Fruit fly (Drosophila melanogaster) whole organism, embryonic: Measurements from ENCODE around the gene CG14229.

Source experiments
- Abd-B ChIP-seq: fragments of 200-800 bp; sonication (Bioruptor generic); optimal IDR thresholded peaks from 2 replicates; lab custom pipeline; 2018; ENCODE audit warnings: missing biosample characterization, mild to moderate bottlenecking, missing genetic modification characterization, moderate library complexity
- Atf3 ChIP-seq: fragments of 200-800 bp; sonication (Bioruptor generic); optimal IDR thresholded peaks from 3 replicates; lab custom pipeline; 2016; ENCODE audit warnings: missing biosample characterization, missing genetic modification characterization
- Awh ChIP-seq: fragments of 200-800 bp; sonication (Bioruptor generic); IDR thresholded peaks from 2 replicates; pipeline ENCODE4, ENCODE4 v1.3.6; 2022; ENCODE audit warnings: missing biosample characterization, missing genetic modification characterization
- B-H1 ChIP-seq: fragments of 200-800 bp; sonication (Bioruptor generic); IDR thresholded peaks from 3 replicates; pipeline ENCODE4 v1.3.6; 2022; ENCODE audit warnings: missing biosample characterization, missing genetic modification characterization
- CG1024 ChIP-seq: fragments of 200-800 bp; sonication (Bioruptor generic); IDR thresholded peaks from 2 replicates; pipeline ENCODE4 v1.3.6; 2022; ENCODE audit warnings: missing biosample characterization, missing genetic modification characterization
- CG11093 ChIP-seq: fragments of 200-800 bp; sonication (Bioruptor generic); IDR thresholded peaks from 3 replicates; pipeline ENCODE4 v1.3.6; 2022; ENCODE audit warnings: missing biosample characterization, missing genetic modification characterization
- CG12104 ChIP-seq: fragments of 200-800 bp; sonication (Bioruptor generic); optimal IDR thresholded peaks from 3 replicates; lab custom pipeline; 2016; ENCODE audit warnings: missing biosample characterization, missing genetic modification characterization
- CG13424 ChIP-seq: fragments of 200-800 bp; sonication (Bioruptor generic); optimal IDR thresholded peaks from 2 replicates; lab custom pipeline; 2019; ENCODE audit warnings: missing biosample characterization, mild to moderate bottlenecking, missing genetic modification characterization, moderate library complexity
- CG14014 ChIP-seq: fragments of 200-800 bp; sonication (Bioruptor generic); IDR thresholded peaks from 2 replicates; pipeline ENCODE4 v1.3.6; 2022; ENCODE audit warnings: missing biosample characterization, missing genetic modification characterization
- CG1647 ChIP-seq: fragments of 200-800 bp; sonication (Bioruptor generic); optimal IDR thresholded peaks from 3 replicates; lab custom pipeline; 2016; ENCODE audit warnings: missing biosample characterization, missing genetic modification characterization
- CG17385 ChIP-seq: fragments of 200-800 bp; sonication (Bioruptor generic); optimal IDR thresholded peaks from 3 replicates; lab custom pipeline; 2018; ENCODE audit warnings: missing biosample characterization, mild to moderate bottlenecking, missing genetic modification characterization
- CG2678 ChIP-seq: fragments of 200-800 bp; sonication (Bioruptor generic); optimal IDR thresholded peaks from 3 replicates; lab custom pipeline; 2019; ENCODE audit warnings: missing biosample characterization, mild to moderate bottlenecking, missing genetic modification characterization, moderate library complexity
- CG6272 ChIP-seq: fragments of 200-800 bp; sonication (Bioruptor generic); IDR thresholded peaks from 2 replicates; pipeline ENCODE4 v1.3.6; 2022; ENCODE audit warnings: missing biosample characterization, missing genetic modification characterization
- CG9215 ChIP-seq: fragments of 200-800 bp; sonication (Bioruptor generic); IDR thresholded peaks from 2 replicates; pipeline ENCODE4 v1.3.6; 2022; ENCODE audit warnings: missing biosample characterization, missing genetic modification characterization
- CG9797 ChIP-seq: fragments of 200-800 bp; sonication (Bioruptor generic); optimal IDR thresholded peaks from 3 replicates; lab custom pipeline; 2018; ENCODE audit warnings: missing biosample characterization, mild to moderate bottlenecking, missing genetic modification characterization
- Chrac-16 ChIP-seq: fragments of 200-800 bp; sonication (Bioruptor generic); optimal IDR thresholded peaks from 3 replicates; lab custom pipeline; 2016; ENCODE audit warnings: missing biosample characterization, missing genetic modification characterization
- Dip2 ChIP-seq: fragments of 200-800 bp; sonication (Bioruptor generic); IDR thresholded peaks from 2 replicates; pipeline ENCODE4 v1.3.6; 2022; ENCODE audit warnings: missing biosample characterization, missing genetic modification characterization
- Dll ChIP-seq: fragments of 200-800 bp; sonication (Bioruptor generic); IDR thresholded peaks from 4 replicates; pipeline ENCODE4 v1.3.6; 2022; ENCODE audit warnings: missing biosample characterization, missing genetic modification characterization; ENCODE audit not compliant: partially characterized antibody
- Elba2 ChIP-seq: fragments of 200-800 bp; sonication (Bioruptor generic); optimal IDR thresholded peaks from 3 replicates; lab custom pipeline; 2016; ENCODE audit warnings: missing biosample characterization, missing genetic modification characterization
- Ets65A ChIP-seq: fragments of 200-800 bp; sonication (Bioruptor generic); peaks from one replicate; lab custom pipeline; 2016; ENCODE audit warnings: missing biosample characterization, missing genetic modification characterization
- Gsc ChIP-seq: fragments of 200-800 bp; sonication (Bioruptor generic); IDR thresholded peaks from 2 replicates; pipeline ENCODE4 v1.3.6; 2022; ENCODE audit warnings: missing biosample characterization, missing genetic modification characterization
- HLH4C ChIP-seq: fragments of 200-800 bp; sonication (Bioruptor generic); IDR thresholded peaks from 3 replicates; pipeline ENCODE4 v1.3.6; 2022; ENCODE audit warnings: missing biosample characterization, missing genetic modification characterization; ENCODE audit not compliant: partially characterized antibody
- HLH54F ChIP-seq: fragments of 200-800 bp; sonication (Bioruptor generic); optimal IDR thresholded peaks from 3 replicates; lab custom pipeline; 2016; ENCODE audit warnings: missing biosample characterization, missing genetic modification characterization
- Hr39 ChIP-seq: fragments of >200 bp; optimal IDR thresholded peaks from 2 replicates; lab custom pipeline; 2017
- Lim3 ChIP-seq: fragments of 200-800 bp; sonication (Bioruptor generic); IDR thresholded peaks from 2 replicates; pipeline ENCODE4 v1.3.6; 2022; ENCODE audit warnings: missing biosample characterization, missing genetic modification characterization
- Nf-YC ChIP-seq: fragments of 200-800 bp; optimal IDR thresholded peaks from 3 replicates; lab custom pipeline; 2019; ENCODE audit warnings: missing biosample characterization, mild to moderate bottlenecking, missing genetic modification characterization, moderate library complexity
- Oaz ChIP-seq: fragments of 200-800 bp; sonication (Bioruptor generic); IDR thresholded peaks from 2 replicates; pipeline ENCODE4 v1.3.6; 2022; ENCODE audit warnings: missing biosample characterization, missing genetic modification characterization
- Sry-β ChIP-seq: fragments of 200-800 bp; sonication (Bioruptor generic); optimal IDR thresholded peaks from 2 replicates; lab custom pipeline; 2018; ENCODE audit warnings: missing biosample characterization, mild to moderate bottlenecking, missing genetic modification characterization, moderate library complexity
- abd-A ChIP-seq: fragments of 200-800 bp; sonication (Bioruptor generic); optimal IDR thresholded peaks from 3 replicates; lab custom pipeline; 2019; ENCODE audit warnings: missing biosample characterization, mild to moderate bottlenecking, missing genetic modification characterization, moderate library complexity
- ac ChIP-seq: fragments of 200-800 bp; sonication (Bioruptor generic); optimal IDR thresholded peaks from 3 replicates; lab custom pipeline; 2017; ENCODE audit warnings: missing biosample characterization, mild to moderate bottlenecking, missing genetic modification characterization
- ato ChIP-seq: fragments of 200-800 bp; sonication (Bioruptor generic); IDR thresholded peaks from 2 replicates; pipeline ENCODE4 v1.3.6; 2022; ENCODE audit warnings: missing biosample characterization, missing genetic modification characterization; ENCODE audit not compliant: partially characterized antibody
- cad ChIP-seq: fragments of >200 bp; optimal IDR thresholded peaks from 2 replicates; lab custom pipeline; 2017; ENCODE audit warnings: missing biosample characterization, missing genetic modification characterization
- chn ChIP-seq: fragments of 200-800 bp; sonication (Bioruptor generic); optimal IDR thresholded peaks from 2 replicates; lab custom pipeline; 2016; ENCODE audit warnings: missing biosample characterization, missing genetic modification characterization
- dmrt11E ChIP-seq: fragments of 200-800 bp; sonication (Bioruptor generic); optimal IDR thresholded peaks from 3 replicates; lab custom pipeline; 2018; ENCODE audit warnings: missing biosample characterization, mild to moderate bottlenecking, missing genetic modification characterization, moderate library complexity
- dmrt99B ChIP-seq: fragments of 200-800 bp; sonication (Bioruptor generic); optimal IDR thresholded peaks from 2 replicates; lab custom pipeline; 2018; ENCODE audit warnings: missing biosample characterization, mild to moderate bottlenecking, missing genetic modification characterization, moderate library complexity
- dpn ChIP-seq, 2 experiments: fragments of 200-800 bp; sonication (Bioruptor generic); optimal IDR thresholded peaks; 3 replicates each; lab custom pipeline; 2016; ENCODE audit warnings: missing biosample characterization in 2 of 2, missing genetic modification characterization in 2 of 2
- esg ChIP-seq: fragments of 200-800 bp; sonication (Bioruptor generic); conservative IDR thresholded peaks from 2 replicates; pipeline ENCODE4 v1.3.6; 2022; ENCODE audit warnings: missing biosample characterization, missing genetic modification characterization
- exex ChIP-seq: fragments of 200-800 bp; sonication (Bioruptor generic); optimal IDR thresholded peaks from 4 replicates; lab custom pipeline; 2018; ENCODE audit warnings: missing biosample characterization, mild to moderate bottlenecking, missing genetic modification characterization, moderate library complexity
- gro ChIP-seq: fragments of 200-800 bp; sonication (Bioruptor generic); optimal IDR thresholded peaks from 2 replicates; lab custom pipeline; 2016; ENCODE audit warnings: missing biosample characterization, missing genetic modification characterization
- gsb ChIP-seq: fragments of 200-800 bp; sonication (Bioruptor generic); IDR thresholded peaks from 2 replicates; pipeline ENCODE4 v1.3.6; 2022; ENCODE audit warnings: missing biosample characterization, missing genetic modification characterization
- lbe ChIP-seq: fragments of 200-800 bp; sonication (Bioruptor generic); optimal IDR thresholded peaks from 2 replicates; lab custom pipeline; 2016; ENCODE audit warnings: missing biosample characterization, mild to moderate bottlenecking, missing genetic modification characterization
- lmd ChIP-seq: fragments of 200-800 bp; sonication (Bioruptor generic); IDR thresholded peaks from 2 replicates; pipeline ENCODE4 v1.3.6; 2022; ENCODE audit warnings: missing biosample characterization, missing genetic modification characterization
- mam ChIP-seq: fragments of 200-800 bp; sonication (Bioruptor generic); optimal IDR thresholded peaks from 3 replicates; lab custom pipeline; 2016; ENCODE audit warnings: missing biosample characterization, missing genetic modification characterization
- nau ChIP-seq: fragments of 200-800 bp; sonication (Bioruptor generic); optimal IDR thresholded peaks from 3 replicates; lab custom pipeline; 2017; ENCODE audit warnings: missing biosample characterization, mild to moderate bottlenecking, missing genetic modification characterization, missing genetic modification reagents
- pfk ChIP-seq: fragments of 200-800 bp; sonication (Bioruptor generic); optimal IDR thresholded peaks from 2 replicates; lab custom pipeline; 2018; ENCODE audit warnings: missing biosample characterization, mild to moderate bottlenecking, missing genetic modification characterization, moderate library complexity
- pum ChIP-seq: fragments of 200-800 bp; sonication (Bioruptor generic); optimal IDR thresholded peaks from 2 replicates; lab custom pipeline; 2016; ENCODE audit warnings: missing biosample characterization, missing genetic modification characterization
- seq ChIP-seq: fragments of 200-800 bp; sonication (Bioruptor generic); IDR thresholded peaks from 2 replicates; pipeline ENCODE4 v1.3.6; 2022; ENCODE audit warnings: missing biosample characterization, missing genetic modification characterization
- slbo ChIP-seq: fragments of 200-800 bp; sonication (Bioruptor generic); IDR thresholded peaks from 2 replicates; pipeline ENCODE4 v1.3.6; 2022; ENCODE audit warnings: missing biosample characterization, missing genetic modification characterization
- slou ChIP-seq: fragments of 200-800 bp; sonication (Bioruptor generic); optimal IDR thresholded peaks from 3 replicates; lab custom pipeline; 2016; ENCODE audit warnings: missing biosample characterization, missing genetic modification characterization
- slp2 ChIP-seq: fragments of 200-800 bp; sonication (Bioruptor generic); optimal IDR thresholded peaks from 2 replicates; lab custom pipeline; 2016; ENCODE audit warnings: missing biosample characterization, missing genetic modification characterization
- trem ChIP-seq: fragments of 200-800 bp; optimal IDR thresholded peaks from 3 replicates; lab custom pipeline; 2019; ENCODE audit warnings: missing biosample characterization, mild to moderate bottlenecking, missing genetic modification characterization, moderate library complexity
- wor ChIP-seq: fragments of 200-800 bp; sonication (Bioruptor generic); IDR thresholded peaks from 2 replicates; pipeline ENCODE4 v1.3.6; 2022; ENCODE audit warnings: missing biosample characterization, missing genetic modification characterization

The CG14229 gene

DNA sequence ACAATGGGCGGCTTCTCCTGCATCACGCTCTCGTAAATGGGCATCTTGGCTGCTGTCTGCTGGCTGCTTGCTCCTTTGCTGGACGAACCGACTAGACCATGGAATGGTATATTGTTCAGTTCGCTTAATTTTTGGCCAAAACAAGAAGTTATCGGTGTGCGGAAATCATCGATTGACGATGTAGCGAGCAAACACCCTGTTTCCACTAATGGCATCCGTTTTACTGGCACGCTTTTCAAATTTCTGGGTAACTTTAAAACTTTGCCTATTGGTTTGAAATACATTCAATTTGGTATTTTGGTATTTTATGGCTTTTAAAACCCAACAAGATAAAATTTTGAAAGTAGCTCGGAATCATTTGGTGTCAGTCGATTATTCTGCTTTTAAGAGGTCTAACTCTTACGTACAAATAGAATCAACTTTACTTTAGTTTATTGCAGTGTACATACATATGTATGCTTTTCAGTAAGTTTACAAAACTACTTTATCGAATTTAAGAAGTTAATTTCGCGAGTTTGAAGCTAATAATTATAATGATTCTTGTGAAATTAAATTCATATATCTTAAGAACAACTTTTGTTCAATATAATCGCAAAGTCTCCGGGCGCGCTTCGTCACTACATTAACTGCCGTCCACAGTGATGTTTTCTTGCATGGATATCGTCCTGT is 49.0 kb downstream of the CG14229 start, which contains the start of gene Arp10 (continued):
- no peak for TF ChIP-seq CG2678
- TF ChIP-seq Chrac-16 = no peak
- TF ChIP-seq exex = no peak
- TF ChIP-seq pfk (GFP tag; lab: Kevin White, UChicago) = no peak
- TF ChIP-seq Lim3 (GFP tag; lab: Robert Waterston, UW) = no peak
- no peak for TF ChIP-seq wor
- TF ChIP-seq seq (GFP tag; lab: Robert Waterston, UW) = no peak
- TF ChIP-seq CG6272 (GFP tag; lab: Robert Waterston, UW) = no peak
- TF ChIP-seq Dip2 (GFP tag; lab: Robert Waterston, UW) = no peak
- peak; percentile 59; the same call in 3 of the 4 replicates for TF ChIP-seq Dll (GFP tag; lab: Robert Waterston, UW)
- TF ChIP-seq ato (GFP tag; lab: Robert Waterston, UW) = peak; percentile 41; the same call in 1 of the 2 replicates
- TF ChIP-seq Gsc (GFP tag; lab: Robert Waterston, UW) = no peak
- TF ChIP-seq Awh (GFP tag; lab: Robert Waterston, UW) = no peak
- peak; percentile 55; the same call in 1 of the 2 replicates for TF ChIP-seq CG1024
- no peak for TF ChIP-seq CG17385 (GFP tag; lab: Kevin White, UChicago)
- peak; percentile 26 for TF ChIP-seq dmrt11E (tag; lab: Kevin White, UChicago)
- TF ChIP-seq pum = no peak
- TF ChIP-seq slp2 (GFP tag; lab: Kevin White, UChicago) = no peak
- TF ChIP-seq trem (tag; lab: Kevin White, UChicago) = peak; percentile 36
- TF ChIP-seq Nf-YC (tag; lab: Kevin White, UChicago) = no peak
- TF ChIP-seq mam = peak; percentile 7
- no peak for TF ChIP-seq B-H1
- no peak for TF ChIP-seq HLH4C
- TF ChIP-seq Hr39 = no peak
- no peak for TF ChIP-seq CG12104
- peak; percentile 18 for TF ChIP-seq CG9797 (GFP tag; lab: Kevin White, UChicago)
- no peak for TF ChIP-seq Oaz
- TF ChIP-seq Elba2 = peak; percentile 56
- TF ChIP-seq gro (GFP tag; lab: Kevin White, UChicago) = no peak
- no peak for TF ChIP-seq slou
- no peak for TF ChIP-seq CG11093 (GFP tag; lab: Robert Waterston, UW)
- TF ChIP-seq abd-A (tag; lab: Kevin White, UChicago) = no peak
- no peak for TF ChIP-seq chn
- no peak for TF ChIP-seq dmrt99B (tag; lab: Kevin White, UChicago)
- peak; percentile 41 for TF ChIP-seq Ets65A (GFP tag; lab: Kevin White, UChicago)
- no peak for TF ChIP-seq lmd
- TF ChIP-seq nau (GFP tag; lab: Kevin White, UChicago) = no peak
- TF ChIP-seq dpn (GFP tag; optimal IDR thresholded peaks at IDR 0.05; lab: Kevin White, UChicago) = no peak
- no peak for TF ChIP-seq Atf3 (GFP tag; lab: Kevin White, UChicago)
- peak; percentile 48 for TF ChIP-seq Sry-β (GFP tag; lab: Kevin White, UChicago)
- TF ChIP-seq slbo = peak; percentile 9; the same call in 1 of the 2 replicates
- TF ChIP-seq lbe (GFP tag; lab: Kevin White, UChicago) = no peak
- TF ChIP-seq CG13424 = peak; percentile 14
- no peak for TF ChIP-seq HLH54F (GFP tag; lab: Kevin White, UChicago)
- TF ChIP-seq CG14014 (GFP tag; lab: Robert Waterston, UW) = 0 out of 2 replicates have a peak, but pooled peaks have one; percentile 9
- no peak for TF ChIP-seq CG9215 (GFP tag; lab: Robert Waterston, UW)
- no peak for TF ChIP-seq gsb
- no peak for TF ChIP-seq CG1647 (GFP tag; lab: Kevin White, UChicago)
- TF ChIP-seq esg (GFP tag; lab: Robert Waterston, UW) = no peak
- no peak for TF ChIP-seq cad (GFP tag; lab: Kevin White, UChicago)
- TF ChIP-seq Abd-B (GFP tag; lab: Kevin White, UChicago) = no peak
- TF ChIP-seq ac (GFP tag; lab: Kevin White, UChicago) = no peak
